Fruit fly (Drosophila melanogaster) whole organism, embryonic: ENCODE results near the gene sni.
A peak's percentile ranks its signal among the peaks of the same experiment; 100 is the strongest.

Experiments
- Ada2b ChIP-seq: fragments of 200-800 bp; sonication (Bioruptor generic); IDR thresholded peaks from 2 replicates; pipeline ENCODE4 v1.3.6; 2022; ENCODE audit warnings: missing biosample characterization, missing genetic modification characterization
- Atf3 ChIP-seq: fragments of 200-800 bp; sonication (Bioruptor generic); optimal IDR thresholded peaks from 3 replicates; lab custom pipeline; 2016; ENCODE audit warnings: missing biosample characterization, missing genetic modification characterization
- BtbVII ChIP-seq: fragments of 200-800 bp; sonication (Bioruptor generic); optimal IDR thresholded peaks from 3 replicates; lab custom pipeline; 2017; ENCODE audit warnings: missing biosample characterization, mild to moderate bottlenecking, missing genetic modification characterization
- CG11696 ChIP-seq: fragments of 200-800 bp; sonication (Bioruptor generic); IDR thresholded peaks from 2 replicates; pipeline ENCODE4 v1.3.6; 2022; ENCODE audit warnings: missing biosample characterization, missing genetic modification characterization
- CG14014 ChIP-seq: fragments of 200-800 bp; sonication (Bioruptor generic); IDR thresholded peaks from 2 replicates; pipeline ENCODE4 v1.3.6; 2022; ENCODE audit warnings: missing biosample characterization, missing genetic modification characterization
- CG14441 ChIP-seq: fragments of 200-800 bp; sonication (Bioruptor generic); IDR thresholded peaks from 2 replicates; pipeline ENCODE4 v1.3.6; 2022; ENCODE audit warnings: missing biosample characterization, missing genetic modification characterization
- CG14860 ChIP-seq: fragments of 200-800 bp; sonication (Bioruptor generic); IDR thresholded peaks from 3 replicates; pipeline ENCODE4 v1.3.6; 2022; ENCODE audit warnings: missing biosample characterization, missing genetic modification characterization; ENCODE audit not compliant: partially characterized antibody
- CG17385 ChIP-seq: fragments of 200-800 bp; sonication (Bioruptor generic); optimal IDR thresholded peaks from 3 replicates; lab custom pipeline; 2018; ENCODE audit warnings: missing biosample characterization, mild to moderate bottlenecking, missing genetic modification characterization
- CG18599 ChIP-seq: fragments of 200-800 bp; sonication (Bioruptor generic); optimal IDR thresholded peaks from 3 replicates; lab custom pipeline; 2017; ENCODE audit warnings: missing biosample characterization, missing genetic modification characterization, mild to moderate bottlenecking, moderate library complexity, missing genetic modification reagents
- CG30403 ChIP-seq: fragments of 200-800 bp; sonication (Bioruptor generic); optimal IDR thresholded peaks from 3 replicates; lab custom pipeline; 2016; ENCODE audit warnings: missing biosample characterization, missing genetic modification characterization
- CG30431 ChIP-seq: fragments of 200-800 bp; sonication (Bioruptor generic); optimal IDR thresholded peaks from 2 replicates; lab custom pipeline; 2017; ENCODE audit warnings: missing biosample characterization, missing genetic modification characterization
- CG31441 ChIP-seq: fragments of 200-800 bp; sonication (Bioruptor generic); IDR thresholded peaks from 2 replicates; pipeline ENCODE4 v1.3.6; 2022; ENCODE audit warnings: missing biosample characterization, missing genetic modification characterization
- CG32772 ChIP-seq: fragments of 200-800 bp; sonication (Bioruptor generic); IDR thresholded peaks from 2 replicates; pipeline ENCODE4 v1.3.6; 2022; ENCODE audit warnings: missing biosample characterization, missing genetic modification characterization
- CG34376 ChIP-seq: fragments of 200-800 bp; sonication (Bioruptor generic); optimal IDR thresholded peaks from 2 replicates; lab custom pipeline; 2018; ENCODE audit warnings: missing biosample characterization, mild to moderate bottlenecking, missing genetic modification characterization
- CG43689 ChIP-seq: fragments of 200-800 bp; sonication (Bioruptor generic); IDR thresholded peaks from 2 replicates; pipeline ENCODE4 v1.3.6; 2022; ENCODE audit warnings: missing biosample characterization, missing genetic modification characterization
- CG4854 ChIP-seq: fragments of 200-800 bp; sonication (Bioruptor generic); optimal IDR thresholded peaks from 2 replicates; lab custom pipeline; 2016; ENCODE audit warnings: missing biosample characterization, missing genetic modification characterization, inconsistent platforms
- CG6813 ChIP-seq: fragments of 200-800 bp; sonication (Bioruptor generic); optimal IDR thresholded peaks from 2 replicates; lab custom pipeline; 2017; ENCODE audit warnings: missing biosample characterization, missing genetic modification characterization, mild to moderate bottlenecking, moderate library complexity, missing genetic modification reagents
- CG7372 ChIP-seq: fragments of 200-800 bp; sonication (Bioruptor generic); IDR thresholded peaks from 2 replicates; pipeline ENCODE4 v1.3.6; 2022; ENCODE audit warnings: missing biosample characterization, missing genetic modification characterization
- CG8359 ChIP-seq: fragments of 200-800 bp; sonication (Bioruptor generic); optimal IDR thresholded peaks from 2 replicates; lab custom pipeline; 2017; ENCODE audit warnings: missing biosample characterization, mild to moderate bottlenecking, missing genetic modification characterization, borderline replicate concordance
- Camta ChIP-seq: fragments of 200-800 bp; sonication (Bioruptor generic); optimal IDR thresholded peaks from 2 replicates; lab custom pipeline; 2016; ENCODE audit warnings: missing biosample characterization, missing genetic modification characterization
- D19A ChIP-seq: fragments of 200-800 bp; optimal IDR thresholded peaks from 3 replicates; lab custom pipeline; 2019; ENCODE audit warnings: missing biosample characterization, mild to moderate bottlenecking, missing genetic modification characterization, moderate library complexity
- Ets65A ChIP-seq: fragments of 200-800 bp; sonication (Bioruptor generic); peaks from one replicate; lab custom pipeline; 2016; ENCODE audit warnings: missing biosample characterization, missing genetic modification characterization
- Gsc ChIP-seq: fragments of 200-800 bp; sonication (Bioruptor generic); IDR thresholded peaks from 2 replicates; pipeline ENCODE4 v1.3.6; 2022; ENCODE audit warnings: missing biosample characterization, missing genetic modification characterization
- H2.0 ChIP-seq: fragments of 200-800 bp; sonication (Bioruptor generic); IDR thresholded peaks from 2 replicates; pipeline ENCODE4 v1.3.6; 2022; ENCODE audit warnings: missing biosample characterization, missing genetic modification characterization
- Med ChIP-seq: fragments of 200-800 bp; sonication (Bioruptor generic); peaks from one replicate; lab custom pipeline; 2016; ENCODE audit warnings: missing biosample characterization, missing genetic modification characterization, mild to moderate bottlenecking, inconsistent platforms, moderate library complexity
- Xrp1 ChIP-seq: fragments of 200-800 bp; sonication (Bioruptor generic); IDR thresholded peaks from 2 replicates; pipeline ENCODE4 v1.3.6; 2022; ENCODE audit warnings: missing biosample characterization, missing genetic modification characterization
- al ChIP-seq: fragments of 200-800 bp; sonication (Bioruptor generic); IDR thresholded peaks from 2 replicates; pipeline ENCODE4 v1.3.6; 2022; ENCODE audit warnings: missing biosample characterization, missing genetic modification characterization
- ap ChIP-seq: fragments of 200-800 bp; sonication (Bioruptor generic); IDR thresholded peaks from 2 replicates; pipeline ENCODE4 v1.3.6; 2022; ENCODE audit warnings: missing biosample characterization, missing genetic modification characterization
- bowl ChIP-seq: fragments of 200-800 bp; sonication (Bioruptor generic); IDR thresholded peaks from 2 replicates; pipeline ENCODE4 v1.3.6; 2022; ENCODE audit warnings: missing biosample characterization, missing genetic modification characterization
- caup ChIP-seq: fragments of 200-800 bp; sonication (Bioruptor generic); optimal IDR thresholded peaks from 3 replicates; lab custom pipeline; 2017; ENCODE audit warnings: missing biosample characterization, mild to moderate bottlenecking, missing genetic modification characterization, moderate library complexity; ENCODE audit not compliant: severe bottlenecking
- chn ChIP-seq: fragments of 200-800 bp; sonication (Bioruptor generic); optimal IDR thresholded peaks from 2 replicates; lab custom pipeline; 2016; ENCODE audit warnings: missing biosample characterization, missing genetic modification characterization
- croc ChIP-seq: fragments of 200-800 bp; sonication (Bioruptor generic); conservative IDR thresholded peaks from 3 replicates; pipeline ENCODE4 v1.3.6; 2022; ENCODE audit warnings: missing biosample characterization, missing genetic modification characterization
- dmrt11E ChIP-seq: fragments of 200-800 bp; sonication (Bioruptor generic); optimal IDR thresholded peaks from 3 replicates; lab custom pipeline; 2018; ENCODE audit warnings: missing biosample characterization, mild to moderate bottlenecking, missing genetic modification characterization, moderate library complexity
- eve ChIP-seq, 2 experiments: fragments of >200 bp; optimal IDR thresholded peaks; 2 replicates each; lab custom pipeline; 2017; ENCODE audit warnings: missing biosample characterization in 2 of 2, missing genetic modification characterization in 2 of 2
- fu2 ChIP-seq: fragments of 200-800 bp; sonication (Bioruptor generic); optimal IDR thresholded peaks from 2 replicates; lab custom pipeline; 2016; ENCODE audit warnings: missing biosample characterization, missing genetic modification characterization
- gt ChIP-seq: fragments of 200-800 bp; sonication (Bioruptor generic); IDR thresholded peaks from 2 replicates; pipeline ENCODE4 v1.3.6; 2022; ENCODE audit warnings: missing biosample characterization, missing genetic modification characterization
- jing ChIP-seq: fragments of 200-800 bp; sonication (Bioruptor generic); optimal IDR thresholded peaks from 2 replicates; lab custom pipeline; 2018; ENCODE audit warnings: missing biosample characterization, mild to moderate bottlenecking, missing genetic modification characterization
- ken ChIP-seq: fragments of 200-800 bp; sonication (Bioruptor generic); IDR thresholded peaks from 3 replicates; pipeline ENCODE4 v1.3.6; 2022; ENCODE audit warnings: missing biosample characterization, missing genetic modification characterization
- nmo ChIP-seq: fragments of 200-800 bp; sonication (Bioruptor generic); optimal IDR thresholded peaks from 2 replicates; lab custom pipeline; 2018; ENCODE audit warnings: missing biosample characterization, mild to moderate bottlenecking, missing genetic modification characterization, moderate library complexity
- org-1 ChIP-seq: fragments of 200-800 bp; sonication (Bioruptor generic); optimal IDR thresholded peaks from 2 replicates; lab custom pipeline; 2017; ENCODE audit warnings: missing biosample characterization, missing genetic modification characterization
- pb ChIP-seq: fragments of 200-800 bp; sonication (Bioruptor generic); optimal IDR thresholded peaks from 3 replicates; lab custom pipeline; 2016; ENCODE audit warnings: missing biosample characterization, missing genetic modification characterization
- phol ChIP-seq: fragments of 200-800 bp; sonication (Bioruptor generic); optimal IDR thresholded peaks from 3 replicates; lab custom pipeline; 2018; ENCODE audit warnings: missing biosample characterization, mild to moderate bottlenecking, missing genetic modification characterization, moderate library complexity
- pnt ChIP-seq: fragments of 200-800 bp; sonication (Bioruptor generic); optimal IDR thresholded peaks from 3 replicates; lab custom pipeline; 2016; ENCODE audit warnings: missing biosample characterization, missing genetic modification characterization
- sens ChIP-seq: fragments of 200-800 bp; sonication (Bioruptor generic); peaks from one replicate; lab custom pipeline; 2016; ENCODE audit warnings: missing biosample characterization, missing genetic modification characterization
- sens-2 ChIP-seq: fragments of 200-800 bp; sonication (Bioruptor generic); IDR thresholded peaks from 2 replicates; pipeline ENCODE4 v1.3.6; 2022; ENCODE audit warnings: missing biosample characterization, missing genetic modification characterization
- sim ChIP-seq: fragments of 200-800 bp; sonication (Bioruptor generic); IDR thresholded peaks from 2 replicates; pipeline ENCODE4 v1.3.6; 2022; ENCODE audit warnings: missing biosample characterization, missing genetic modification characterization
- stc ChIP-seq: fragments of 200-800 bp; sonication (Bioruptor generic); IDR thresholded peaks from 2 replicates; pipeline ENCODE4 v1.3.6; 2022; ENCODE audit warnings: missing biosample characterization, missing genetic modification characterization
- tap ChIP-seq: fragments of 200-800 bp; optimal IDR thresholded peaks from 3 replicates; lab custom pipeline; 2019; ENCODE audit warnings: missing biosample characterization, mild to moderate bottlenecking, missing genetic modification characterization, moderate library complexity
- tgo ChIP-seq: fragments of 200-800 bp; sonication (Bioruptor generic); IDR thresholded peaks from 3 replicates; pipeline ENCODE4 v1.3.6; 2022; ENCODE audit warnings: missing biosample characterization, missing genetic modification characterization
- usp ChIP-seq: fragments of >200 bp; optimal IDR thresholded peaks from 2 replicates; lab custom pipeline; 2017; ENCODE audit warnings: missing biosample characterization, missing genetic modification characterization
- vvl ChIP-seq: fragments of 200-800 bp; sonication (Bioruptor generic); IDR thresholded peaks from 2 replicates; pipeline ENCODE4 v1.3.6; 2022; ENCODE audit warnings: missing biosample characterization, missing genetic modification characterization

The sni gene

DNA sequence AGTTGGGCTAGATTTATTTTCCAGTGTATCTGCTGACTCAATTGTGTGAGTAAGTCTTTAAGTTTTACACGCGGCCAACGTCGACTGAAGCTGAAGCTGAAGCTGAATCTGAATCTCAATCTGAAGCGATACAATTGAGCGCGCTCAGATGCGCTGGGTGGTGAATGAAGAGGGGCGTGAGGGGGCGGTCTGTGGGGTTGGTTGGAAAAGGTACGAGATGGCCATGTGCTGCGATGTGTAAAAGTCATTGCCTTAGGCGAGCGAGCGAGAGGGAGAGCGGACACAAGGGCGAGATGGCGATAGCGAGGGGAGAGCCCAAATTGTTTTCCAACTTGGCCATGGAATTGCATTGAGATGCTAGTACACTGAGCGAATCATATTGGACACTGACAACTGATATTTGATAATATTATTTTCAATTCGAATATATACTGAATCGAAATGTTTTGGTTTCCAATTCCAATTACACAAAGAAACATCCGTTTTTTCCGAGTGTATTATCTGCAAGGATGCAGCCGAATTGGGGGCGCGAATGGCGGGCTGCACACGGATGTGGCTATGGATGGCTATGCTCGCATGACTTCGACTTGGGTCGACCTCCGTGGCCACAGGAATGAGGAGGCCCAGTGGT is 47.1 kb downstream of the sni start (continued):
- no peak for TF ChIP-seq caup (GFP tag; lab: Kevin White, UChicago)
- no peak for TF ChIP-seq CG4854
- TF ChIP-seq CG34376: no peak
- TF ChIP-seq CG17385 (GFP tag; lab: Kevin White, UChicago): peak; percentile 23
- TF ChIP-seq CG14014 (GFP tag; lab: Robert Waterston, UW): peak; percentile 57; the same call in 1 of the 2 replicates
- peak; percentile 53; the same call in 1 of the 2 replicates for TF ChIP-seq CG43689 (GFP tag; lab: Robert Waterston, UW)
- no peak for TF ChIP-seq CG7372 (GFP tag; lab: Robert Waterston, UW)
- peak; percentile 41; the same call in 1 of the 2 replicates for TF ChIP-seq CG14441 (GFP tag; lab: Robert Waterston, UW)
- peak; percentile 55; the same call in 1 of the 2 replicates for TF ChIP-seq CG31441 (GFP tag; lab: Robert Waterston, UW)
- TF ChIP-seq al (GFP tag; lab: Robert Waterston, UW): no peak
- TF ChIP-seq Camta (GFP tag; lab: Kevin White, UChicago): peak; percentile 12
- no peak for TF ChIP-seq bowl (GFP tag; lab: Robert Waterston, UW)
- TF ChIP-seq pb (GFP tag; lab: Kevin White, UChicago): no peak
- TF ChIP-seq D19A: no peak
- peak; percentile 6 for TF ChIP-seq org-1 (GFP tag; lab: Kevin White, UChicago)
- no peak for TF ChIP-seq CG6813 (GFP tag; lab: Kevin White, UChicago)
- peak; percentile 46 for TF ChIP-seq nmo (GFP tag; lab: Kevin White, UChicago)
- TF ChIP-seq Med (GFP tag; lab: Kevin White, UChicago): peak; percentile 81
- TF ChIP-seq Xrp1 (GFP tag; lab: Robert Waterston, UW): peak; percentile 53; the same call in 1 of the 2 replicates
- no peak for TF ChIP-seq usp (GFP tag; lab: Kevin White, UChicago)
- peak; percentile 57 for TF ChIP-seq phol
- 0 out of 2 replicates have a peak, but pooled peaks have one; percentile 31 for TF ChIP-seq sens-2 (GFP tag; lab: Robert Waterston, UW)
- no peak for TF ChIP-seq CG14860 (GFP tag; lab: Robert Waterston, UW)
- no peak for TF ChIP-seq ap (GFP tag; lab: Robert Waterston, UW)
- TF ChIP-seq CG30431 (GFP tag; lab: Kevin White, UChicago): peak; percentile 31
- no peak for TF ChIP-seq eve (GFP tag; optimal IDR thresholded peaks at IDR 0.05; lab: Kevin White, UChicago)
- no peak for TF ChIP-seq Atf3 (GFP tag; lab: Kevin White, UChicago)
- TF ChIP-seq croc (GFP tag; lab: Robert Waterston, UW): peak; percentile 34; the same call in 2 of the 3 replicates
- peak; percentile 52; the same call in 2 of the 3 replicates for TF ChIP-seq tgo (GFP tag; lab: Robert Waterston, UW)
- TF ChIP-seq Gsc: 0 out of 2 replicates have a peak, but pooled peaks have one; percentile 15
- TF ChIP-seq ken: peak; percentile 65; the same call in 1 of the 3 replicates
- TF ChIP-seq stc (GFP tag; lab: Robert Waterston, UW): no peak
- TF ChIP-seq CG11696 (GFP tag; lab: Robert Waterston, UW): 0 out of 2 replicates have a peak, but pooled peaks have one; percentile 29
- peak; percentile 76 for TF ChIP-seq vvl (GFP tag; lab: Robert Waterston, UW)
- TF ChIP-seq fu2: no peak
- peak; percentile 58 for TF ChIP-seq H2.0 (GFP tag; lab: Robert Waterston, UW)
- TF ChIP-seq Ada2b (GFP tag; lab: Robert Waterston, UW): peak; percentile 61
- TF ChIP-seq CG30403: peak; percentile 28
- peak; percentile 29 for TF ChIP-seq pnt (GFP tag; lab: Kevin White, UChicago)
- peak; percentile 44 for TF ChIP-seq chn (GFP tag; lab: Kevin White, UChicago)
- TF ChIP-seq tap: peak; percentile 17
- peak; percentile 54; the same call in 1 of the 2 replicates for TF ChIP-seq CG32772 (GFP tag; lab: Robert Waterston, UW)
- TF ChIP-seq CG18599 (GFP tag; lab: Kevin White, UChicago): no peak
- peak; percentile 87 for TF ChIP-seq sens (GFP tag; lab: Kevin White, UChicago)
- no peak for TF ChIP-seq CG8359 (GFP tag; lab: Kevin White, UChicago)
- TF ChIP-seq dmrt11E: peak; percentile 43
- TF ChIP-seq gt (GFP tag; lab: Robert Waterston, UW): no peak
- TF ChIP-seq jing (GFP tag; lab: Kevin White, UChicago): peak; percentile 1
- TF ChIP-seq sim (GFP tag; lab: Robert Waterston, UW): peak; percentile 35; the same call in 1 of the 2 replicates
- no peak for TF ChIP-seq BtbVII (GFP tag; lab: Kevin White, UChicago)
- peak; percentile 94 for TF ChIP-seq Ets65A (GFP tag; lab: Kevin White, UChicago)
